Fruit fly (Drosophila melanogaster) whole organism, embryonic: ENCODE data around the gene CG13097.

Source experiments
- Aef1 ChIP-seq: fragments of 200-800 bp; sonication (Bioruptor generic); IDR thresholded peaks from 3 replicates; pipeline ENCODE4 v1.3.6; 2022; ENCODE audit warnings: missing biosample characterization, missing genetic modification characterization
- Atf6 ChIP-seq: fragments of 200-800 bp; sonication (Bioruptor generic); IDR thresholded peaks from 2 replicates; pipeline ENCODE4 v1.3.6; 2022; ENCODE audit warnings: missing biosample characterization, missing genetic modification characterization
- B-H1 ChIP-seq: fragments of 200-800 bp; sonication (Bioruptor generic); IDR thresholded peaks from 3 replicates; pipeline ENCODE4 v1.3.6; 2022; ENCODE audit warnings: missing biosample characterization, missing genetic modification characterization
- Blimp-1 ChIP-seq: fragments of 200-800 bp; sonication (Bioruptor generic); optimal IDR thresholded peaks from 3 replicates; lab custom pipeline; 2018; ENCODE audit warnings: missing biosample characterization, missing genetic modification characterization, mild to moderate bottlenecking, moderate library complexity, missing genetic modification reagents
- CG13123 ChIP-seq: fragments of 200-800 bp; sonication (Bioruptor generic); optimal IDR thresholded peaks from 2 replicates; lab custom pipeline; 2016; ENCODE audit warnings: missing biosample characterization, missing genetic modification characterization
- CG13296 ChIP-seq: fragments of 200-800 bp; sonication (Bioruptor generic); optimal IDR thresholded peaks from 3 replicates; lab custom pipeline; 2018; ENCODE audit warnings: missing biosample characterization, mild to moderate bottlenecking, missing genetic modification characterization
- CG13894 ChIP-seq: fragments of 200-800 bp; sonication (Bioruptor generic); optimal IDR thresholded peaks from 3 replicates; lab custom pipeline; 2018; ENCODE audit warnings: missing biosample characterization, mild to moderate bottlenecking, missing genetic modification characterization, moderate library complexity
- CG14860 ChIP-seq: fragments of 200-800 bp; sonication (Bioruptor generic); IDR thresholded peaks from 3 replicates; pipeline ENCODE4 v1.3.6; 2022; ENCODE audit warnings: missing biosample characterization, missing genetic modification characterization; ENCODE audit not compliant: partially characterized antibody
- CG15514 ChIP-seq: fragments of 200-800 bp; sonication (Bioruptor generic); optimal IDR thresholded peaks from 3 replicates; lab custom pipeline; 2017; ENCODE audit warnings: missing biosample characterization, missing genetic modification characterization, mild to moderate bottlenecking, moderate library complexity, missing genetic modification reagents
- CG15696 ChIP-seq: fragments of 200-800 bp; sonication (Bioruptor generic); optimal IDR thresholded peaks from 2 replicates; lab custom pipeline; 2019; ENCODE audit warnings: missing biosample characterization, mild to moderate bottlenecking, missing genetic modification characterization, moderate library complexity
- CG34376 ChIP-seq: fragments of 200-800 bp; sonication (Bioruptor generic); optimal IDR thresholded peaks from 2 replicates; lab custom pipeline; 2018; ENCODE audit warnings: missing biosample characterization, mild to moderate bottlenecking, missing genetic modification characterization
- CG4282 ChIP-seq: fragments of 200-800 bp; sonication (Bioruptor generic); optimal IDR thresholded peaks from 2 replicates; lab custom pipeline; 2016; ENCODE audit warnings: missing biosample characterization, missing genetic modification characterization
- CG43689 ChIP-seq: fragments of 200-800 bp; sonication (Bioruptor generic); IDR thresholded peaks from 2 replicates; pipeline ENCODE4 v1.3.6; 2022; ENCODE audit warnings: missing biosample characterization, missing genetic modification characterization
- CG6254 ChIP-seq: fragments of 200-800 bp; sonication (Bioruptor generic); optimal IDR thresholded peaks from 3 replicates; lab custom pipeline; 2017; ENCODE audit warnings: mild to moderate bottlenecking, missing biosample characterization, missing genetic modification reagents, missing genetic modification characterization
- CG7745 ChIP-seq: fragments of 200-800 bp; sonication (Bioruptor generic); optimal IDR thresholded peaks from 2 replicates; lab custom pipeline; 2018; ENCODE audit warnings: missing biosample characterization, mild to moderate bottlenecking, missing genetic modification characterization, moderate library complexity
- CG8765 ChIP-seq: fragments of 200-800 bp; sonication (Bioruptor generic); IDR thresholded peaks from 2 replicates; pipeline ENCODE4 v1.3.6; 2022; ENCODE audit warnings: missing biosample characterization, missing genetic modification characterization
- CG9609 ChIP-seq: fragments of 200-800 bp; sonication (Bioruptor generic); optimal IDR thresholded peaks from 3 replicates; lab custom pipeline; 2016; ENCODE audit warnings: missing biosample characterization, missing genetic modification characterization
- D19B ChIP-seq: fragments of 200-800 bp; sonication (Bioruptor generic); optimal IDR thresholded peaks from 2 replicates; lab custom pipeline; 2017; ENCODE audit warnings: missing biosample characterization, mild to moderate bottlenecking, missing genetic modification characterization
- Dad ChIP-seq: fragments of 200-800 bp; sonication (Bioruptor generic); optimal IDR thresholded peaks from 3 replicates; lab custom pipeline; 2016; ENCODE audit warnings: missing biosample characterization, missing genetic modification characterization
- Deaf1 ChIP-seq: fragments of 200-800 bp; optimal IDR thresholded peaks from 3 replicates; lab custom pipeline; 2019; ENCODE audit warnings: missing biosample characterization, mild to moderate bottlenecking, missing genetic modification characterization, moderate library complexity
- Dref ChIP-seq: fragments of 200-800 bp; sonication (Bioruptor generic); IDR thresholded peaks from 2 replicates; pipeline ENCODE4 v1.3.6; 2022; ENCODE audit warnings: missing biosample characterization, missing genetic modification characterization
- Ets65A ChIP-seq: fragments of 200-800 bp; sonication (Bioruptor generic); peaks from one replicate; lab custom pipeline; 2016; ENCODE audit warnings: missing biosample characterization, missing genetic modification characterization
- Fer1 ChIP-seq: fragments of 200-800 bp; sonication (Bioruptor generic); optimal IDR thresholded peaks from 2 replicates; lab custom pipeline; 2017; ENCODE audit warnings: missing biosample characterization, mild to moderate bottlenecking, missing genetic modification characterization
- Fer3 ChIP-seq: fragments of 200-800 bp; sonication (Bioruptor generic); optimal IDR thresholded peaks from 2 replicates; lab custom pipeline; 2018; ENCODE audit warnings: missing biosample characterization, mild to moderate bottlenecking, missing genetic modification characterization, moderate library complexity
- HLH54F ChIP-seq: fragments of 200-800 bp; sonication (Bioruptor generic); optimal IDR thresholded peaks from 3 replicates; lab custom pipeline; 2016; ENCODE audit warnings: missing biosample characterization, missing genetic modification characterization
- Hmx ChIP-seq: fragments of 200-800 bp; sonication (Bioruptor generic); optimal IDR thresholded peaks from 2 replicates; lab custom pipeline; 2016; ENCODE audit warnings: missing biosample characterization, missing genetic modification characterization
- Hr3 ChIP-seq: fragments of 200-800 bp; sonication (Bioruptor generic); optimal IDR thresholded peaks from 3 replicates; lab custom pipeline; 2016; ENCODE audit warnings: missing biosample characterization, missing genetic modification characterization
- NC2α ChIP-seq: fragments of 200-800 bp; sonication (Bioruptor generic); optimal IDR thresholded peaks from 2 replicates; lab custom pipeline; 2016; ENCODE audit warnings: missing biosample characterization, missing genetic modification characterization
- NK7.1 ChIP-seq: fragments of 200-800 bp; sonication (Bioruptor generic); optimal IDR thresholded peaks from 3 replicates; lab custom pipeline; 2016; ENCODE audit warnings: missing biosample characterization, missing genetic modification characterization
- Ptx1 ChIP-seq: fragments of 200-800 bp; sonication (Bioruptor generic); IDR thresholded peaks from 2 replicates; pipeline ENCODE4 v1.3.6; 2022; ENCODE audit warnings: missing biosample characterization, missing genetic modification characterization
- Side ChIP-seq: fragments of 200-800 bp; sonication (Bioruptor generic); optimal IDR thresholded peaks from 2 replicates; lab custom pipeline; 2016; ENCODE audit warnings: missing biosample characterization, missing genetic modification characterization
- Sox100B ChIP-seq: fragments of 200-800 bp; sonication (Bioruptor generic); optimal IDR thresholded peaks from 3 replicates; lab custom pipeline; 2018; ENCODE audit warnings: missing biosample characterization, mild to moderate bottlenecking, missing genetic modification characterization
- ab ChIP-seq: fragments of 200-800 bp; sonication (Bioruptor generic); optimal IDR thresholded peaks from 2 replicates; lab custom pipeline; 2016; ENCODE audit warnings: missing biosample characterization, missing genetic modification characterization
- aop ChIP-seq: fragments of 200-800 bp; sonication (Bioruptor generic); IDR thresholded peaks from 2 replicates; pipeline ENCODE4 v1.3.6; 2022; ENCODE audit warnings: missing biosample characterization, missing genetic modification characterization
- ato ChIP-seq: fragments of 200-800 bp; sonication (Bioruptor generic); IDR thresholded peaks from 2 replicates; pipeline ENCODE4 v1.3.6; 2022; ENCODE audit warnings: missing biosample characterization, missing genetic modification characterization; ENCODE audit not compliant: partially characterized antibody
- bsh ChIP-seq, 2 experiments: fragments of 200-800 bp; sonication (Bioruptor generic); optimal IDR thresholded peaks; 2 replicates each; lab custom pipeline; 2017 to 2018; ENCODE audit warnings: mild to moderate bottlenecking in 2 of 2, missing biosample characterization in 2 of 2, missing genetic modification characterization in 2 of 2, moderate library complexity in 1 of 2
- cato ChIP-seq: fragments of 200-800 bp; sonication (Bioruptor generic); optimal IDR thresholded peaks from 2 replicates; lab custom pipeline; 2016; ENCODE audit warnings: missing biosample characterization, missing genetic modification characterization, borderline replicate concordance
- chn ChIP-seq: fragments of 200-800 bp; sonication (Bioruptor generic); optimal IDR thresholded peaks from 2 replicates; lab custom pipeline; 2016; ENCODE audit warnings: missing biosample characterization, missing genetic modification characterization
- gem ChIP-seq: fragments of 200-800 bp; sonication (Bioruptor generic); optimal IDR thresholded peaks from 2 replicates; lab custom pipeline; 2019; ENCODE audit warnings: missing biosample characterization, mild to moderate bottlenecking, missing genetic modification characterization, moderate library complexity
- h ChIP-seq: fragments of >200 bp; optimal IDR thresholded peaks from 2 replicates; lab custom pipeline; 2017
- kah ChIP-seq: fragments of 200-800 bp; sonication (Bioruptor generic); optimal IDR thresholded peaks from 2 replicates; lab custom pipeline; 2018; ENCODE audit warnings: missing biosample characterization, mild to moderate bottlenecking, missing genetic modification characterization
- nmo ChIP-seq: fragments of 200-800 bp; sonication (Bioruptor generic); optimal IDR thresholded peaks from 2 replicates; lab custom pipeline; 2018; ENCODE audit warnings: missing biosample characterization, mild to moderate bottlenecking, missing genetic modification characterization, moderate library complexity
- nom ChIP-seq: fragments of 200-800 bp; sonication (Bioruptor generic); optimal IDR thresholded peaks from 2 replicates; lab custom pipeline; 2017; ENCODE audit warnings: missing biosample characterization, missing genetic modification characterization, mild to moderate bottlenecking, moderate library complexity, missing genetic modification reagents
- onecut ChIP-seq: fragments of 200-800 bp; sonication (Bioruptor generic); IDR thresholded peaks from 2 replicates; pipeline ENCODE4 v1.3.6; 2022; ENCODE audit warnings: missing biosample characterization, missing genetic modification characterization
- repo ChIP-seq: fragments of 200-800 bp; sonication (Bioruptor generic); optimal IDR thresholded peaks from 2 replicates; lab custom pipeline; 2016; ENCODE audit warnings: missing biosample characterization, missing genetic modification characterization
- salm ChIP-seq: fragments of 200-800 bp; sonication (Bioruptor generic); optimal IDR thresholded peaks from 2 replicates; lab custom pipeline; 2018; ENCODE audit warnings: missing biosample characterization, mild to moderate bottlenecking, missing genetic modification characterization
- ssp ChIP-seq: fragments of 200-800 bp; sonication (Bioruptor generic); IDR thresholded peaks from 2 replicates; pipeline ENCODE4 v1.3.6; 2022; ENCODE audit warnings: missing biosample characterization, missing genetic modification characterization
- tin ChIP-seq: fragments of 200-800 bp; sonication (Bioruptor generic); optimal IDR thresholded peaks from 3 replicates; lab custom pipeline; 2016; ENCODE audit warnings: missing biosample characterization, missing genetic modification characterization
- tll ChIP-seq, 2 experiments: fragments of 200-800 bp in 1 of 2; fragments of >200 bp in 1 of 2; sonication (Bioruptor generic) in 1 of 2; optimal IDR thresholded peaks; 2 replicates each; lab custom pipeline; 2017 to 2019; ENCODE audit warnings: missing biosample characterization in 2 of 2, missing genetic modification characterization in 2 of 2, mild to moderate bottlenecking in 1 of 2, moderate library complexity in 1 of 2
- unpg ChIP-seq: fragments of 200-800 bp; sonication (Bioruptor generic); optimal IDR thresholded peaks from 3 replicates; lab custom pipeline; 2018; ENCODE audit warnings: missing biosample characterization, mild to moderate bottlenecking, missing genetic modification characterization, moderate library complexity
- vvl ChIP-seq: fragments of 200-800 bp; sonication (Bioruptor generic); IDR thresholded peaks from 2 replicates; pipeline ENCODE4 v1.3.6; 2022; ENCODE audit warnings: missing biosample characterization, missing genetic modification characterization
- zen2 ChIP-seq: fragments of 200-800 bp; sonication (Bioruptor generic); IDR thresholded peaks from 3 replicates; pipeline ENCODE4 v1.3.6; 2022; ENCODE audit warnings: missing biosample characterization, missing genetic modification characterization; ENCODE audit not compliant: partially characterized antibody

The CG13097 gene

dm6 chr2L:8543102-8543501, 28.4 kb upstream of the CG13097 start (continued):
- no peak for TF ChIP-seq CG6254 (GFP tag; lab: Kevin White, UChicago)
- no peak for TF ChIP-seq Hr3
- no peak for TF ChIP-seq repo (GFP tag; lab: Kevin White, UChicago)
- no peak for TF ChIP-seq HLH54F (GFP tag; lab: Kevin White, UChicago)
- no peak for TF ChIP-seq D19B
- no peak for TF ChIP-seq Aef1 (GFP tag; lab: Robert Waterston, UW)
- no peak for TF ChIP-seq Side (GFP tag; lab: Kevin White, UChicago)
- no peak for TF ChIP-seq CG7745 (tag; lab: Kevin White, UChicago)
- TF ChIP-seq NK7.1 (GFP tag; lab: Kevin White, UChicago): no peak
- no peak for TF ChIP-seq CG15696 (tag; lab: Kevin White, UChicago)
- no peak for TF ChIP-seq Ets65A
- TF ChIP-seq CG14860 (GFP tag; lab: Robert Waterston, UW): no peak
- no peak for TF ChIP-seq CG43689 (GFP tag; lab: Robert Waterston, UW)
- no peak for TF ChIP-seq Fer3
- peak; percentile 14 for TF ChIP-seq Fer1
- TF ChIP-seq h (lab: Kevin White, UChicago): no peak
- TF ChIP-seq Dad: no peak
- TF ChIP-seq B-H1: no peak; the same call in 2 of the 3 replicates
- TF ChIP-seq Atf6 (GFP tag; lab: Robert Waterston, UW): 0 out of 2 replicates have a peak, but pooled peaks have one; percentile 17
- no peak for TF ChIP-seq NC2α
- TF ChIP-seq tll (GFP tag; optimal IDR thresholded peaks at IDR 0.05; lab: Kevin White, UChicago): no peak
- TF ChIP-seq nmo (GFP tag; lab: Kevin White, UChicago): no peak
- no peak for TF ChIP-seq Sox100B (GFP tag; lab: Kevin White, UChicago)
- TF ChIP-seq CG13894 (tag; lab: Kevin White, UChicago): no peak
- no peak for TF ChIP-seq salm (tag; lab: Kevin White, UChicago)
- TF ChIP-seq CG13296 (GFP tag; lab: Kevin White, UChicago): no peak
- peak; percentile 20 for TF ChIP-seq CG15514 (GFP tag; lab: Kevin White, UChicago)
- no peak for TF ChIP-seq Hmx (GFP tag; lab: Kevin White, UChicago)
- no peak for TF ChIP-seq gem
- TF ChIP-seq ato (GFP tag; lab: Robert Waterston, UW): peak; percentile 27; the same call in 1 of the 2 replicates
- TF ChIP-seq nom (GFP tag; lab: Kevin White, UChicago): peak; percentile 28
- TF ChIP-seq cato (GFP tag; lab: Kevin White, UChicago): no peak
- TF ChIP-seq tin (GFP tag; lab: Kevin White, UChicago): no peak
- no peak for TF ChIP-seq ssp (GFP tag; lab: Robert Waterston, UW)
- TF ChIP-seq zen2 (GFP tag; lab: Robert Waterston, UW): no peak
- TF ChIP-seq CG4282: no peak
- no peak for TF ChIP-seq unpg (GFP tag; lab: Kevin White, UChicago)
- no peak for TF ChIP-seq bsh (GFP tag; optimal IDR thresholded peaks at IDR 0.05; lab: Kevin White, UChicago)
- TF ChIP-seq Dref: no peak
- TF ChIP-seq CG13123: no peak
- no peak for TF ChIP-seq aop (GFP tag; lab: Robert Waterston, UW)
- peak; percentile 34 for TF ChIP-seq chn (GFP tag; lab: Kevin White, UChicago)
- no peak for TF ChIP-seq kah
- no peak for TF ChIP-seq Blimp-1 (GFP tag; lab: Kevin White, UChicago)
- TF ChIP-seq CG9609 (GFP tag; lab: Kevin White, UChicago): no peak
- peak; percentile 14 for TF ChIP-seq CG34376 (GFP tag; lab: Kevin White, UChicago)
- no peak for TF ChIP-seq CG8765 (GFP tag; lab: Robert Waterston, UW)
- no peak for TF ChIP-seq Ptx1 (GFP tag; lab: Robert Waterston, UW)
- peak; percentile 72 for TF ChIP-seq vvl (GFP tag; lab: Robert Waterston, UW)
- TF ChIP-seq ab (GFP tag; lab: Kevin White, UChicago): no peak
- no peak for TF ChIP-seq Deaf1 (tag; lab: Kevin White, UChicago)
- peak; percentile 58 for TF ChIP-seq onecut (GFP tag; lab: Robert Waterston, UW)
